In genomic region chr3L:16483524-16484370, dm6 we compare ENCODE assay signal across 1 fruit fly cellular context.
TF ChIP-seq lines count a peak whose summit lies in the region.

Gene aos, minus strand, starts transcription at chr3L:16483650.

TF ChIP-seq in whole organism, embryonic, 481 proteins besides CTCF, POLR2A, EP300 and RAD21 (continued from another document):
- TF ChIP-seq HLH54F (GFP tag; optimal IDR thresholded peaks at IDR 0.05; lab: Kevin White, UChicago) (peak; percentile 43), CG12155 (GFP tag; optimal IDR thresholded peaks at IDR 0.05; lab: Kevin White, UChicago) (peak; percentile 74), Asciz (GFP tag; optimal IDR thresholded peaks at IDR 0.05; lab: Kevin White, UChicago) (peak; percentile 94), sim (GFP tag; IDR thresholded peaks at IDR 0.05; lab: Robert Waterston, UW) (peak; percentile 37; the same call in 1 of the 2 replicates), cas (GFP tag; IDR thresholded peaks at IDR 0.05; lab: Robert Waterston, UW) (peak; percentile 47; the same call in 1 of the 2 replicates), shn (GFP tag; optimal IDR thresholded peaks at IDR 0.05; lab: Kevin White, UChicago) (peak; percentile 28), Fer1 (GFP tag; optimal IDR thresholded peaks at IDR 0.05; lab: Kevin White, UChicago) (peak; percentile 92), CG3281 (GFP tag; optimal IDR thresholded peaks at IDR 0.05; lab: Kevin White, UChicago) (peak; percentile 90), nau (GFP tag; optimal IDR thresholded peaks at IDR 0.05; lab: Kevin White, UChicago) (peak; percentile 65), CG1602 (GFP tag; optimal IDR thresholded peaks at IDR 0.05; lab: Kevin White, UChicago) (peak; percentile 91), oc (tag; optimal IDR thresholded peaks at IDR 0.05; lab: Kevin White, UChicago) (peak; percentile 34), CG10543 (GFP tag; optimal IDR thresholded peaks at IDR 0.05; lab: Kevin White, UChicago) (peak; percentile 91), sr (GFP tag; IDR thresholded peaks at IDR 0.05; lab: Robert Waterston, UW) (peak; percentile 7; the same call in 1 of the 3 replicates), Mes4 (GFP tag; optimal IDR thresholded peaks at IDR 0.05; lab: Kevin White, UChicago) (no peak), CG14860 (GFP tag; IDR thresholded peaks at IDR 0.05; lab: Robert Waterston, UW; ENCODE audit: partially characterized antibody) (no peak), inv (GFP tag; IDR thresholded peaks at IDR 0.05; lab: Robert Waterston, UW; ENCODE audit: partially characterized antibody) (no peak), CG6254 (GFP tag; optimal IDR thresholded peaks at IDR 0.05; lab: Kevin White, UChicago) (peak; percentile 90), CG12299 (tag; optimal IDR thresholded peaks at IDR 0.05; lab: Kevin White, UChicago) (peak; percentile 70), CG8944 (GFP tag; optimal IDR thresholded peaks at IDR 0.05; lab: Kevin White, UChicago) (no peak), CG17802 (tag; optimal IDR thresholded peaks at IDR 0.05; lab: Kevin White, UChicago) (peak; percentile 30), D19B (GFP tag; optimal IDR thresholded peaks at IDR 0.05; lab: Kevin White, UChicago) (peak; percentile 51), onecut (GFP tag; IDR thresholded peaks at IDR 0.05; lab: Robert Waterston, UW) (no peak; the same call in 1 of the 2 replicates), CG3065 (GFP tag; optimal IDR thresholded peaks at IDR 0.05; lab: Kevin White, UChicago) (peak; percentile 81), ssp (GFP tag; IDR thresholded peaks at IDR 0.05; lab: Robert Waterston, UW) (peak; percentile 73), crol (GFP tag; IDR thresholded peaks at IDR 0.05; lab: Robert Waterston, UW) (no peak), CG17361 (GFP tag; IDR thresholded peaks at IDR 0.05; lab: Robert Waterston, UW) (peak; percentile 100), CG6791 (GFP tag; IDR thresholded peaks at IDR 0.05; lab: Robert Waterston, UW; ENCODE audit: partially characterized antibody) (peak; percentile 69; the same call in 2 of the 3 replicates), Doc2 (GFP tag; IDR thresholded peaks at IDR 0.05; lab: Robert Waterston, UW) (no peak), sens (GFP tag; lab: Kevin White, UChicago) (peak; percentile 53), dan (GFP tag; IDR thresholded peaks at IDR 0.05; lab: Robert Waterston, UW) (peak; percentile 58; the same call in 1 of the 2 replicates), dimm (GFP tag; IDR thresholded peaks at IDR 0.05; lab: Robert Waterston, UW) (peak; percentile 75), yki (optimal IDR thresholded peaks at IDR 0.05; lab: Kevin White, UChicago) (peak; percentile 58), Drgx (GFP tag; IDR thresholded peaks at IDR 0.05; lab: Robert Waterston, UW) (peak; percentile 81), kah (GFP tag; optimal IDR thresholded peaks at IDR 0.05; lab: Kevin White, UChicago) (peak; percentile 79), CG11247 (GFP tag; IDR thresholded peaks at IDR 0.05; lab: Robert Waterston, UW) (0 out of 2 replicates have a peak, but pooled peaks have one; percentile 10), gem (tag; optimal IDR thresholded peaks at IDR 0.05; lab: Kevin White, UChicago) (peak; percentile 97), CG3163 (GFP tag; optimal IDR thresholded peaks at IDR 0.05; lab: Kevin White, UChicago) (peak; percentile 9), CG14050 (GFP tag; IDR thresholded peaks at IDR 0.05; lab: Robert Waterston, UW) (peak; percentile 62; the same call in 1 of the 3 replicates), ken (GFP tag; IDR thresholded peaks at IDR 0.05; lab: Robert Waterston, UW) (no peak)
